Fruit fly (Drosophila melanogaster): Measurements from ENCODE around the gene CG9288.

CG9288 gene

DNA sequence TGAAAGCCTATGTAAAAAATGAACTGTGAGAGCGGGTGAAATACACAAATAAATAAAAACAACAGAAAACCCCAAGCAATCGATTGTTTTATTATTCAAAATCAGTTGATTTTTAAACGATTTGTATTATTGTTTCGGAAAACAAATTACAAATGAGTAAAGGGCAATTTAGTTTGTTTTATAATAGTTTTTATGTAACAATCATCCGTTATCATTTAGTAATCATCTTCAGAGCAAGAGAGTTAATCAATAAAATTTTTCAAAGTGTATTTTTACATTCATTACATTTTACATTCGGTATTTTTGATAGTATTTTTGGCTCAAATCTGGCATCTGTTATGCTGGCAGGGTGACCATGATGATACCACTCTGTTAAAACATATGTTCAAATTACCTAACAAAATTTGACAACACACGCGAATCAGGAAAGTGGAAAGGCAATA is at the start of gene CG9288, which contains the start of gene CG42375:
TSS of gene CG9288 (plus strand) at position 384 of the 443 bp plus-strand sequence.
TSS of gene CG42375 (plus strand) at position 384 of the 443 bp plus-strand sequence.
- TF ChIP-seq CG8301 (tag; optimal IDR thresholded peaks at IDR 0.05) = peak; percentile 82
- TF ChIP-seq Ets98B (GFP tag; IDR thresholded peaks at IDR 0.05) = 0 out of 2 replicates have a peak, but pooled peaks have one; percentile 38
- TF ChIP-seq CG34367 (tag; optimal IDR thresholded peaks at IDR 0.05) = no peak
- no peak for TF ChIP-seq Snoo (tag; optimal IDR thresholded peaks at IDR 0.05)
- TF ChIP-seq CG13204 (GFP tag; optimal IDR thresholded peaks at IDR 0.05) = no peak
- peak; percentile 30 for TF ChIP-seq gl (tag; optimal IDR thresholded peaks at IDR 0.05)
- no peak for TF ChIP-seq EcR (GFP tag; optimal IDR thresholded peaks at IDR 0.05)
- peak; percentile 52 for TF ChIP-seq D1 (tag; optimal IDR thresholded peaks at IDR 0.05)
- peak; percentile 78 for TF ChIP-seq CG8159 (tag; optimal IDR thresholded peaks at IDR 0.05)
- peak; percentile 76 for TF ChIP-seq CG17806 (tag; optimal IDR thresholded peaks at IDR 0.05)
- peak; percentile 42 for TF ChIP-seq Pif1B (GFP tag; optimal IDR thresholded peaks at IDR 0.05)
- no peak for TF ChIP-seq fd96Ca (GFP tag; IDR thresholded peaks at IDR 0.05)
- no peak for TF ChIP-seq CG15710 (tag; optimal IDR thresholded peaks at IDR 0.05)
- TF ChIP-seq Pif1A (GFP tag; optimal IDR thresholded peaks at IDR 0.05) = peak; percentile 58
- peak; percentile 46; the same call in 1 of the 3 replicates for TF ChIP-seq CG4496 (GFP tag; IDR thresholded peaks at IDR 0.05)
- peak; percentile 80 for TF ChIP-seq CG32121 (GFP tag; IDR thresholded peaks at IDR 0.05)
- TF ChIP-seq CG12605 (GFP tag; IDR thresholded peaks at IDR 0.05) = no peak
- peak; percentile 83 for TF ChIP-seq CG14655 (GFP tag; optimal IDR thresholded peaks at IDR 0.05)
- peak; percentile 32; the same call in 1 of the 2 replicates for TF ChIP-seq rn (GFP tag; IDR thresholded peaks at IDR 0.05)
- TF ChIP-seq CG10348 (GFP tag; IDR thresholded peaks at IDR 0.05) = no peak
- no peak for TF ChIP-seq CG9948 (tag; optimal IDR thresholded peaks at IDR 0.05)

DNA sequence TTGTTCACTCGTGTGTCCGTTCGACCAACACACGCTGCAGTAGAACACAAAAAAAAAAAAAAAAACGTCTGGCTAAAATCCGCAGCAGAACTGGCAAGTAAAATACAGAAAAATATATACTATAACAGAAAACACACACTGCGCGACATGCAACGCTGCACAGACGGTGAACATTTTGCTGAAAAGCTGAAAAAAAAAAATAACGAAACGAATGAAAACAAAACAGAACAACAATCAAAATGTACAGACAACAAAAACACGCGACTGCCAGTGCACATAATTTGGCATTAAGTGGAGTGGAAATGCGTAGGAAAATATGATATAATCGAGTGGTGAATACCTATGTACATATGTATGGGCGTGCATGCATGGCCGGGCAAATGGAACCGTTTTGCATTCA is 49.4 kb upstream of the CG9288 start:
- no peak for TF ChIP-seq CG9948 (tag; optimal IDR thresholded peaks at IDR 0.05)
- no peak for TF ChIP-seq CG12605 (GFP tag; IDR thresholded peaks at IDR 0.05)
- no peak for TF ChIP-seq Pif1B (GFP tag; optimal IDR thresholded peaks at IDR 0.05)
- no peak for TF ChIP-seq CG34367 (tag; optimal IDR thresholded peaks at IDR 0.05)
- TF ChIP-seq Ets98B (GFP tag; IDR thresholded peaks at IDR 0.05) = no peak
- TF ChIP-seq rn (GFP tag; IDR thresholded peaks at IDR 0.05) = no peak
- TF ChIP-seq CG4496 (GFP tag; IDR thresholded peaks at IDR 0.05) = peak; percentile 51; the same call in 1 of the 3 replicates

DNA sequence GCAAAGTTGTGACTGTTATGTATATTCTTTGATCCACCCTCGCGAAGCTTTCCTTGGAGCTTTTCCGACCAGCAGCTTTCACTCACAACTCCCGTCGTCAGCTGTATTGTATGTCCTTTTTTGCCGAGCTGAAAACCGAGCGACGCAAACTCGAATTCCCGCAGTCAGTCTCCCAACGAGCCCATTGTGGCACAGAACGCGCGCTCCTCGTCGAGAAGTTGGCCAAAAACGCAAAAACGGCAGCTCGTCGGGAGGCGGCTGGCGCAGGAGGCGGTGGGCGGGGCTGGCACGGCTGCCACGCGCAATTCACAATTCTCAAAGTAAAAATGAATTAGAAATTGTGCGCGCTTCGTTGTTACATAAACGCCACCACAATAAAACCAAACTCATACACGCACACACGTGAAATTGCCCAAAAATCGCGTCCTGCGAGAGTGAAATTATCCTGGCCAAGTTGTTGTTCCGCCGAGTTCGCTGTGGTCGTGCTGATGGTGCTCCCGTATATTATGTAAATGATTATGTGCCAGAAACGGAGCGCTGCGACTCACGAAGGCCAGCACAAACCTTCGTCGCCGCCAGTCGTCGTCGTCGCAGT is 44.0 kb upstream of the CG9288 start:
- no peak for TF ChIP-seq Pif1A (GFP tag; optimal IDR thresholded peaks at IDR 0.05)
- no peak for TF ChIP-seq CG12605 (GFP tag; IDR thresholded peaks at IDR 0.05)
- TF ChIP-seq fd96Ca (GFP tag; IDR thresholded peaks at IDR 0.05) = no peak
- no peak for TF ChIP-seq CG14655 (GFP tag; optimal IDR thresholded peaks at IDR 0.05)
- TF ChIP-seq rn (GFP tag; IDR thresholded peaks at IDR 0.05) = no peak
- TF ChIP-seq Snoo (tag; optimal IDR thresholded peaks at IDR 0.05) = no peak
- TF ChIP-seq CG8159 (tag; optimal IDR thresholded peaks at IDR 0.05) = no peak
- TF ChIP-seq CG34367 (tag; optimal IDR thresholded peaks at IDR 0.05) = no peak
- TF ChIP-seq gl (tag; optimal IDR thresholded peaks at IDR 0.05) = no peak
- no peak for TF ChIP-seq Pif1B (GFP tag; optimal IDR thresholded peaks at IDR 0.05)
- TF ChIP-seq CG9948 (tag; optimal IDR thresholded peaks at IDR 0.05) = no peak
- TF ChIP-seq CG13204 (GFP tag; optimal IDR thresholded peaks at IDR 0.05) = no peak
- no peak for TF ChIP-seq CG4496 (GFP tag; IDR thresholded peaks at IDR 0.05)
- TF ChIP-seq CG8301 (tag; optimal IDR thresholded peaks at IDR 0.05) = no peak
- no peak for TF ChIP-seq Ets98B (GFP tag; IDR thresholded peaks at IDR 0.05)
- TF ChIP-seq CG10348 (GFP tag; IDR thresholded peaks at IDR 0.05) = no peak

DNA sequence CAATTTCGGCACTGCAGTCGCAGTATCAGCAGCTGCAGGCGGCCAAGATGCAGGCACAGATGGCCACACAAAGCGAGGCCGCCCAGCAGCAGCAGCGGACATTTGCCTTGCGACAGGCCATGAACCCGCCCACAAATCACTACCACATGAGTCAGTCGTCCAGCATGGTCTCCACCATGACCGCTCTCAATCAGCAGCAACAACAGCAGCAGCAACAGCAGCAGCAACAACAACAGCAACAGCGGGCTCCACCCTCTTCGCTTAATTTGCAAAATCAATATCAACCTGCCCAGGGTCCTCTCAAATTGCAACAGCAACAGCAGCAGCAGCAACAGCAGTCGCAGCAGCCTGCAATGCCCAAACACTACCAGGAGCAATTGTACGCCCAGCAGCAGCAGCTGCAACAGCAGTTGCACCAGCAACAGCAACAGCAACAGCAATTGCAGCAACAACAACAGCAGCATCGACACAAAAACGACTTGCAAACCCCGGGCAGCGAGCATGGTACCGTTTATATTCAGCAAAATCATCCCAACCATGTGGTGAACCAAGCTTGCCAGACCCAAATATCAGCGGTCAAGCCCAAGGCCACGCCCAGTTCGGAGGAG is 33.3 kb upstream of the CG9288 start:
- TF ChIP-seq fd96Ca (GFP tag; IDR thresholded peaks at IDR 0.05) = no peak
- no peak for TF ChIP-seq CG34367 (tag; optimal IDR thresholded peaks at IDR 0.05)
- no peak for TF ChIP-seq CG17806 (tag; optimal IDR thresholded peaks at IDR 0.05)
- TF ChIP-seq CG4496 (GFP tag; IDR thresholded peaks at IDR 0.05) = no peak
- no peak for TF ChIP-seq Pif1A (GFP tag; optimal IDR thresholded peaks at IDR 0.05)
- no peak for TF ChIP-seq CG8301 (tag; optimal IDR thresholded peaks at IDR 0.05)
- no peak for TF ChIP-seq CG12605 (GFP tag; IDR thresholded peaks at IDR 0.05)

DNA sequence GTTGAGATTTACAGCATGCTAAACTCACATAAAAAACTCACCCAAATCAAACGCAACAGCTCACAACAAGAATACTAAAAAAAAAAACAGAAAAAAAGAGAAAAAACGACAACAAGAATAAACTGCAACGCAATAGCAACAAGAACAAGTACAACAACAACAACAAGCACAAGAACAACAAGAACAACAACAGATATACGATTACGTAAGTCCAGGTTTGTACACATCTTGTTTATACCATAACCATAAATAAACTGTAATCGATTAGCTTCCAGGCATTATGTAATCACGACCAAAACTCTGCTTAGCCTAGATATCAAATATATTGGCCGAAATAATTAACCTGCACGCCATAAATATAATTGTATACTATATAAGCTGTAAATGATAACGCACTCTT is 17.9 kb upstream of the CG9288 start:
- TF ChIP-seq Ets98B (GFP tag; IDR thresholded peaks at IDR 0.05) (no peak), CG32121 (GFP tag; IDR thresholded peaks at IDR 0.05) (no peak), CG34367 (tag; optimal IDR thresholded peaks at IDR 0.05) (no peak), CG14655 (GFP tag; optimal IDR thresholded peaks at IDR 0.05) (no peak), Pif1B (GFP tag; optimal IDR thresholded peaks at IDR 0.05) (no peak), CG8301 (tag; optimal IDR thresholded peaks at IDR 0.05) (no peak), CG17806 (tag; optimal IDR thresholded peaks at IDR 0.05) (no peak)

DNA sequence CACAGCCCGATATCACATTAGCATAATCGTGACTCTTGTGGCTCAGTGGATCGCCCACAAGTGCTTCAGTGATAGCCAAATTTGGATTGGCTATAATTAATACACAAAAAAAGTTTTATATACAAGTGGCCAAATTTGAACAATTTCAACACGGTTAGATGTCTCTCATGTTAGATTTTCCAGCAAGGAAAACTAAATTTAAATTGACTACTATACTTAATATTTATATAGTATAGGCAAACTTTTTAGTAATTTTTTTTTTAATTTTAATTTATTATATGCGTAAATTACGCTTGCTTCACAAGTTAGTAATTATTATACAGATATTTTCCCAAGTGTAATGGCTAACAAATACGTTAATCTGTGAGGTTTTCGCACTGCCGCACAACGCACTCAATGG is 14.4 kb upstream of the CG9288 start:
- TF ChIP-seq Ets98B (GFP tag; IDR thresholded peaks at IDR 0.05) (no peak), D1 (tag; optimal IDR thresholded peaks at IDR 0.05) (no peak), CG4496 (GFP tag; IDR thresholded peaks at IDR 0.05) (no peak), CG12605 (GFP tag; IDR thresholded peaks at IDR 0.05) (no peak), CG8159 (tag; optimal IDR thresholded peaks at IDR 0.05) (peak; percentile 37)

All from whole organism, pupa.